Worm (Caenorhabditis elegans): Measurements from ENCODE around the gene K07C5.13.
"Not testable (repeated sequence)": the region's sequence is repeated elsewhere in the genome, so short reads cannot be mapped to it uniquely, and the experiment has no call there.

K07C5.13 gene

ce11 chrV:10341905-10342328 is at the start of gene K07C5.13:
TSS of gene K07C5.13 (plus strand) at chrV:10342055.
- peak; percentile 66 for TF ChIP-seq sma-3 (GFP tag; optimal IDR thresholded peaks at IDR 0.05)
- peak; percentile 31 for TF ChIP-seq crh-2 (tag; optimal IDR thresholded peaks at IDR 0.05)
- TF ChIP-seq sem-4 (tag; optimal IDR thresholded peaks at IDR 0.05): peak; percentile 55
- peak; percentile 77 for TF ChIP-seq F13H6.1 (tag; optimal IDR thresholded peaks at IDR 0.05)
- peak; percentile 27 for TF ChIP-seq nhr-25 (tag; optimal IDR thresholded peaks at IDR 0.05)
- TF ChIP-seq C34F6.9 (tag; optimal IDR thresholded peaks at IDR 0.05): peak; percentile 36
- TF ChIP-seq lsy-2 (tag; optimal IDR thresholded peaks at IDR 0.05): peak; percentile 42 to 61
- peak; percentile 74 for TF ChIP-seq sma-9 (GFP tag; optimal IDR thresholded peaks at IDR 0.05)
- TF ChIP-seq sma-9 (tag; optimal IDR thresholded peaks at IDR 0.05): not testable (repeated sequence)
- peak; percentile 69 for TF ChIP-seq gmeb-1 (tag; optimal IDR thresholded peaks at IDR 0.05)
- TF ChIP-seq nhr-129 (tag; optimal IDR thresholded peaks at IDR 0.05): peak; percentile 45
- peak; percentile 33 for TF ChIP-seq Y55F3AM.14 (GFP tag; optimal IDR thresholded peaks at IDR 0.05)
- peak; percentile 30 for TF ChIP-seq mab-5 (tag; optimal IDR thresholded peaks at IDR 0.05)
- peak; percentile 62 for TF ChIP-seq lin-13 (GFP tag; optimal IDR thresholded peaks at IDR 0.05)
- peak; percentile 4 for TF ChIP-seq blmp-1 (tag; optimal IDR thresholded peaks at IDR 0.05; ENCODE audit: insufficient read depth)
- peak; percentile 42 for TF ChIP-seq unc-55 (GFP tag; optimal IDR thresholded peaks at IDR 0.05)

ce11 chrV:10292819-10293357 is 49.0 kb upstream of the K07C5.13 start, which contains the start of gene col-149:
TSS of gene col-149 (minus strand) at chrV:10292869.
- TF ChIP-seq fos-1 (tag; optimal IDR thresholded peaks at IDR 0.05) (peak; percentile 78), egl-27 (tag; optimal IDR thresholded peaks at IDR 0.05) (peak; percentile 10), blmp-1 (tag; optimal IDR thresholded peaks at IDR 0.05; ENCODE audit: insufficient read depth) (peak; percentile 91), nhr-21 (tag; optimal IDR thresholded peaks at IDR 0.05) (peak; percentile 35), nhr-11 (tag; optimal IDR thresholded peaks at IDR 0.05) (no peak), nhr-237 (tag; optimal IDR thresholded peaks at IDR 0.05) (no peak), sma-3 (GFP tag; optimal IDR thresholded peaks at IDR 0.05) (peak; percentile 41), lin-13 (GFP tag; optimal IDR thresholded peaks at IDR 0.05) (no peak), nhr-10 (tag; optimal IDR thresholded peaks at IDR 0.05) (no peak), ceh-82 (tag; optimal IDR thresholded peaks at IDR 0.05) (no peak), sma-9 (GFP tag; optimal IDR thresholded peaks at IDR 0.05) (peak; percentile 46), sma-9 (tag; optimal IDR thresholded peaks at IDR 0.05) (no peak), R02D3.7 (tag; optimal IDR thresholded peaks at IDR 0.05) (no peak), nhr-77 (tag; optimal IDR thresholded peaks at IDR 0.05) (no peak)

- TF ChIP-seq nhr-6 (tag; optimal IDR thresholded peaks at IDR 0.05): no peak
- TF ChIP-seq fos-1 (tag; optimal IDR thresholded peaks at IDR 0.05): no peak
- TF ChIP-seq unc-55 (GFP tag; optimal IDR thresholded peaks at IDR 0.05): no peak
- no peak for TF ChIP-seq ama-1 (optimal IDR thresholded peaks at IDR 0.05)
- TF ChIP-seq R02D3.7 (tag; optimal IDR thresholded peaks at IDR 0.05): no peak
- no peak for TF ChIP-seq unc-39 (tag; optimal IDR thresholded peaks at IDR 0.05)
Observed at ce11 chrV:10294549-10294948, 47.3 kb upstream of the K07C5.13 start, which contains the start of gene col-150. TSS of gene col-150 (minus strand) at chrV:10294649.

- TF ChIP-seq nhr-21 (tag; optimal IDR thresholded peaks at IDR 0.05) (no peak), ZK546.5 (tag; optimal IDR thresholded peaks at IDR 0.05) (no peak), unc-39 (tag; optimal IDR thresholded peaks at IDR 0.05) (no peak), ztf-1 (GFP tag; conservative IDR thresholded peaks at IDR 0.05) (no peak), nhr-11 (tag; optimal IDR thresholded peaks at IDR 0.05) (no peak), mab-5 (tag; optimal IDR thresholded peaks at IDR 0.05) (no peak), dmd-4 (tag; optimal IDR thresholded peaks at IDR 0.05) (no peak), ztf-11 (tag; optimal IDR thresholded peaks at IDR 0.05) (no peak), nhr-10 (tag; optimal IDR thresholded peaks at IDR 0.05) (no peak), zag-1 (tag; optimal IDR thresholded peaks at IDR 0.05) (no peak), ztf-4 (tag; optimal IDR thresholded peaks at IDR 0.05) (no peak), elt-3 (tag; optimal IDR thresholded peaks at IDR 0.05) (no peak), ama-1 (optimal IDR thresholded peaks at IDR 0.05) (no peak), sma-3 (GFP tag; optimal IDR thresholded peaks at IDR 0.05) (no peak), snpc-4 (tag; optimal IDR thresholded peaks at IDR 0.05) (no peak), mdl-1 (tag; optimal IDR thresholded peaks at IDR 0.05) (no peak), unc-55 (GFP tag; optimal IDR thresholded peaks at IDR 0.05) (no peak), nhr-129 (tag; optimal IDR thresholded peaks at IDR 0.05) (no peak)
Observed at ce11 chrV:10297099-10297498, 44.8 kb upstream of the K07C5.13 start, which contains the start of gene B0024.4. TSS of gene B0024.4 (plus strand) at chrV:10297399.
